Fruit fly (Drosophila melanogaster): Measurements from ENCODE around the gene CecB.

DNA sequence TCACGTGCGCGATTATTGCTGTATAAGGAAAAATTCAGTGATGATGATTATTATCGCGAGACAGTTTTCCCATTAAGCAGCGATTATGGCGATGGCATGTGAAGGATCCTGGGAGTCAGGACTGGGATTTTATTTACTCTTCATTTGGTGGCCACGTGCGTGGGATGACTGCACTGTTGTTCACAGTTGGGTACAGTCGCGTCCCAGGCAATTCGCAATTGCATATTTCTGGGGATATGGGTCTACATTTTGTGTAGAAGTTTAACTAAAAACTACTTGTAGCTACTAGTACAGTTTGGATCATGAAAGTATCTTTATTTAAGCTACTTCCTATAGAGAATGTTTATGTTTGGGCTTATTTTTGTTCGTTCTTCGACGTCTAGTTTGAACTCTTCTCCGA is 23.4 kb upstream of the CecB start:
- TF ChIP-seq psq (optimal IDR thresholded peaks at IDR 0.05) (no peak), insv (optimal IDR thresholded peaks at IDR 0.05) (no peak), h (optimal IDR thresholded peaks at IDR 0.05) (no peak), ttk (optimal IDR thresholded peaks at IDR 0.05) (no peak), Sin3A (optimal IDR thresholded peaks at IDR 0.05) (no peak)
